Worm (Caenorhabditis elegans) whole organism, L1 larva: Measurements from ENCODE around the gene F31E9.6.
A peak's percentile ranks its signal among the peaks of the same experiment; 100 is the strongest.

Source experiments
- C34B4.2 ChIP-seq: sonication (generic microtip); optimal IDR thresholded peaks from 2 replicates; lab custom pipeline; 2017; ENCODE audit warnings: mild to moderate bottlenecking, missing genetic modification characterization, missing compliant biosample characterization
- alr-1 ChIP-seq: fragments of 200-800 bp; sonication (Bioruptor generic); optimal IDR thresholded peaks from 2 replicates; lab custom pipeline; 2018; ENCODE audit warnings: borderline replicate concordance, mild to moderate bottlenecking, missing genetic modification characterization, missing compliant biosample characterization
- aly-2 ChIP-seq: fragments of 150-350 bp; optimal IDR thresholded peaks from 2 replicates; lab custom pipeline; 2014; ENCODE audit warnings: missing biosample characterization, missing genetic modification characterization
- ceh-8 ChIP-seq: fragments of 200-800 bp; sonication (Bioruptor generic); optimal IDR thresholded peaks from 2 replicates; lab custom pipeline; 2018; ENCODE audit warnings: mild to moderate bottlenecking, missing genetic modification characterization, moderate library complexity, missing compliant biosample characterization
- ceh-82 ChIP-seq, 3 experiments: fragments of 150-350 bp in 1 of 3; sonication (generic microtip) in 2 of 3; optimal IDR thresholded peaks; 2 replicates each; lab custom pipeline; 2014 to 2017; ENCODE audit warnings: missing biosample characterization in 3 of 3, missing genetic modification characterization in 3 of 3
- ceh-88 ChIP-seq: fragments of 200-800 bp; sonication (Bioruptor generic); IDR thresholded peaks from 2 replicates; pipeline ENCODE4 v1.3.6; 2022; ENCODE audit warnings: missing genetic modification characterization, missing compliant biosample characterization
- dpl-1 ChIP-seq, 3 experiments: fragments of 150-350 bp in 2 of 3; sonication (generic microtip) in 1 of 3; optimal IDR thresholded peaks; 2 replicates each; lab custom pipeline; 2014 to 2017; ENCODE audit warnings: missing biosample characterization in 3 of 3, missing genetic modification characterization in 3 of 3, missing genetic modification reagents in 3 of 3
- dsc-1 ChIP-seq: sonication (generic microtip); optimal IDR thresholded peaks from 2 replicates; lab custom pipeline; 2016; ENCODE audit warnings: mild to moderate bottlenecking, missing genetic modification characterization, missing compliant biosample characterization
- efl-1 ChIP-seq, 4 experiments: fragments of 150-350 bp; optimal IDR thresholded peaks in 3 of 4; peaks in 1 of 4; 1 replicate in 1 of 4; 2 replicates in 3 of 4; lab custom pipeline; 2014; ENCODE audit warnings: missing biosample characterization in 2 of 4, missing genetic modification characterization in 2 of 4, missing genetic modification reagents in 2 of 4
- efl-3 ChIP-seq: fragments of 200-800 bp; sonication (Bioruptor generic); optimal IDR thresholded peaks from 2 replicates; lab custom pipeline; 2018; ENCODE audit warnings: mild to moderate bottlenecking, missing genetic modification characterization, missing compliant biosample characterization
- elt-2 ChIP-seq: sonication (generic microtip); optimal IDR thresholded peaks from 2 replicates; lab custom pipeline; 2016; ENCODE audit warnings: missing genetic modification characterization, mild to moderate bottlenecking, inconsistent platforms, missing compliant biosample characterization, missing genetic modification reagents
- elt-3 ChIP-seq, 6 experiments: fragments of 150-350 bp in 1 of 6; sonication (generic microtip); optimal IDR thresholded peaks; 2 replicates each; lab custom pipeline; 2017 to 2018; ENCODE audit warnings: missing biosample characterization in 6 of 6, missing genetic modification characterization in 6 of 6, inconsistent platforms in 1 of 6
- fos-1 ChIP-seq: fragments of 150-350 bp; optimal IDR thresholded peaks from 2 replicates; lab custom pipeline; 2014; ENCODE audit warnings: missing biosample characterization, missing genetic modification characterization
- grh-1 ChIP-seq: fragments of 200-800 bp; sonication (Bioruptor generic); IDR thresholded peaks from 2 replicates; pipeline ENCODE4 v1.3.6; 2022; ENCODE audit warnings: missing genetic modification reagents, missing genetic modification characterization, missing compliant biosample characterization
- hlh-17 ChIP-seq: fragments of 200-800 bp; sonication (Bioruptor generic); optimal IDR thresholded peaks from 2 replicates; lab custom pipeline; 2018; ENCODE audit warnings: missing genetic modification characterization, mild to moderate bottlenecking, missing compliant biosample characterization, moderate library complexity, borderline replicate concordance
- hlh-4 ChIP-seq: sonication (generic microtip); optimal IDR thresholded peaks from 2 replicates; lab custom pipeline; 2016; ENCODE audit warnings: mild to moderate bottlenecking, missing genetic modification characterization, missing compliant biosample characterization
- lin-13 ChIP-seq: fragments of 150-350 bp; optimal IDR thresholded peaks from 2 replicates; lab custom pipeline; 2014; ENCODE audit warnings: missing biosample characterization, missing genetic modification reagents, missing genetic modification characterization
- lir-3 ChIP-seq: sonication (generic microtip); optimal IDR thresholded peaks from 2 replicates; lab custom pipeline; 2016; ENCODE audit warnings: mild to moderate bottlenecking, missing genetic modification characterization, moderate library complexity, missing compliant biosample characterization; ENCODE audit not compliant: poor library complexity
- nhr-19 ChIP-seq: fragments of 200-800 bp; sonication (Bioruptor generic); conservative IDR thresholded peaks from 2 replicates; pipeline ENCODE4 v1.3.6; 2022; ENCODE audit warnings: missing genetic modification characterization, missing compliant biosample characterization
- nhr-20 ChIP-seq: sonication (generic microtip); optimal IDR thresholded peaks from 2 replicates; lab custom pipeline; 2016; ENCODE audit warnings: mild to moderate bottlenecking, missing genetic modification characterization, missing compliant biosample characterization
- nhr-28 ChIP-seq: fragments of 150-350 bp; optimal IDR thresholded peaks from 2 replicates; lab custom pipeline; 2014; ENCODE audit warnings: missing biosample characterization, missing genetic modification characterization
- nhr-84 ChIP-seq: sonication (generic microtip); optimal IDR thresholded peaks from 2 replicates; lab custom pipeline; 2017; ENCODE audit warnings: missing biosample characterization, missing genetic modification characterization
- rnt-1 ChIP-seq: sonication (generic microtip); optimal IDR thresholded peaks from 2 replicates; lab custom pipeline; 2016; ENCODE audit warnings: mild to moderate bottlenecking, missing genetic modification characterization, moderate library complexity, missing compliant biosample characterization
- snpc-4 ChIP-seq: fragments of 150-350 bp; optimal IDR thresholded peaks from 2 replicates; lab custom pipeline; 2014; ENCODE audit warnings: missing biosample characterization, missing genetic modification characterization
- snu-23 ChIP-seq: sonication (generic microtip); optimal IDR thresholded peaks from 2 replicates; lab custom pipeline; 2016; ENCODE audit warnings: missing genetic modification characterization, missing compliant biosample characterization
- sup-37 ChIP-seq: fragments of 200-800 bp; sonication (Bioruptor generic); optimal IDR thresholded peaks from 2 replicates; lab custom pipeline; 2018; ENCODE audit warnings: mild to moderate bottlenecking, missing genetic modification characterization, missing compliant biosample characterization
- unc-130 ChIP-seq: fragments of 150-350 bp; optimal IDR thresholded peaks from 2 replicates; lab custom pipeline; 2017; ENCODE audit warnings: missing biosample characterization, missing genetic modification characterization, inconsistent platforms
- unc-30 ChIP-seq: sonication (generic microtip); optimal IDR thresholded peaks from 2 replicates; lab custom pipeline; 2017; ENCODE audit warnings: missing biosample characterization, missing genetic modification characterization
- unc-86 ChIP-seq: sonication (generic microtip); optimal IDR thresholded peaks from 2 replicates; lab custom pipeline; 2016; ENCODE audit warnings: missing genetic modification characterization, missing compliant biosample characterization
- zip-4 ChIP-seq: fragments of 200-800 bp; sonication (Bioruptor generic); optimal IDR thresholded peaks from 2 replicates; lab custom pipeline; 2018; ENCODE audit warnings: mild to moderate bottlenecking, missing genetic modification characterization, moderate library complexity, missing compliant biosample characterization
- ztf-11 ChIP-seq, 2 experiments: sonication (generic microtip); optimal IDR thresholded peaks; 2 replicates each; lab custom pipeline; 2016 to 2017; ENCODE audit warnings: missing genetic modification characterization in 2 of 2, missing biosample characterization in 1 of 2, missing compliant biosample characterization in 1 of 2

Gene F31E9.6

DNA sequence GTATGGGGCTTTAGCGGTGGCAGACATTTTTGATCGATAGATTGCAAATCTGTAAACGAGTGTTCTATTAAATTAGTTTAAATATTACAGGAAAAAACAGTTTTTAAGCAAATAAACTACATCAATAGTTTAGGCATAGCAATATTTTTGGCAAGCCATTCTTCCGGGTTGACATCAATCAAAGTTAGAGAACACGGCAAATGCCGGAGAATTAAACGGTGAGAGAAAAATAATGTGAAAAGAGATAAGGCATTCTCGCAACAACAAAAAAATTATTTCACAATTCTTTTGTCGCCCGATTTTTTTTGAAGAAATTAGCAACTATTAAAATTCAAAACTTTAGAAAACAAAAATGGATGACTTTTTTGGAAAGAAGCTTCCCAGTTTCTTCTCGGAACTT lies 29.9 kb upstream of the F31E9.6 start, which contains the start of the genes fbxa-188 and fbxa-189:
Gene fbxa-188, minus strand, starts transcription at position 51 of the 400 bp plus-strand sequence.
Gene fbxa-189, plus strand, starts transcription at position 339 of the 400 bp plus-strand sequence.
- TF ChIP-seq elt-2 (tag; lab: Kevin White, UChicago) (peak; percentile 31), snu-23 (GFP tag; lab: Kevin White, UChicago) (no peak)

DNA sequence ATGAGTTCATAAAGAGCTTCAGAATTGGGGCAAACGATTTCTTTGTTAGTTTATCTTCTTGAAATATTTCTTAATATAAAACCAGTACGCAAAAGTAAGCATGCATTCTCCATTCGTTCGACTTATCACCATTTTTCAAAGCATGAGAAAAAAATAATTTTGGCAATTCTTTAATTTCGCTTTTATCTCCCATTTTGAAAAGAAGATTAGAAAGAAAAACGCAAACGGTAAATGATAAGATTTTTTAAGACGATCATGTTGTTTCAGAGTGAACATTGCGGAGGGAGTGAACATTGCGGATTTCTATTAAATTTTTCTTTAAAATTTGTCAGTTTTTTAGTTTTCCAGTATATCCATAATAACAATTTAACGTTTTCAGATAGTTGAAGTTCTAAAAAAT lies 24.4 kb upstream of the F31E9.6 start:
- TF ChIP-seq elt-2 (tag; lab: Kevin White, UChicago) (peak; percentile 56), dpl-1 (GFP tag; optimal IDR thresholded peaks at IDR 0.05; lab: Kevin White, UChicago) (no peak), grh-1 (GFP tag; lab: Robert Waterston, UW) (no peak)

DNA sequence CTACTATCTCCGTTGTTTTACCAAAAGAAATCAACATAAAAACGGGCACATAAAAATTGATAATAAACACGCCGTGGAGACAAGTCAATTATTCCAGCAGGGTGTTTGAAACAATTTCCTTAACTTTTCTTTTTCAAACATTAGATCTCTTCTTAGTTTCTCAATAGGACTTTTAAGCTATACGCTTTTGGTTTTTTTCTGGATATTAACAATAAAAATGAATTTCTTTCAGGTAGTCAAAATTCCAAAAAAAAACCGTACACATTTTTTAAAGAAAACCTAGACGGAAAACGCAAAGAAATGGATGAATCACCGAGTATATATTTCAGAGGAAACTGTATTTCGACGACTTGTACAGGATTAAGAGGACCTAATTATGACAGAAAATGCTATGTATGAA lies 16.4 kb upstream of the F31E9.6 start, which contains the start of gene fbxa-185:
Gene fbxa-185, plus strand, starts transcription at position 301 of the 400 bp plus-strand sequence.
- TF ChIP-seq ztf-11 (tag; optimal IDR thresholded peaks at IDR 0.05; lab: Kevin White, UChicago) (no peak), unc-30 (no peak), aly-2 (tag; lab: Kevin White, UChicago) (no peak), nhr-19 (GFP tag; lab: Robert Waterston, UW) (no peak), snpc-4 (no peak), fos-1 (tag; lab: Kevin White, UChicago) (no peak), unc-86 (tag; lab: Kevin White, UChicago) (no peak), sup-37 (GFP tag; lab: Kevin White, UChicago) (no peak), zip-4 (GFP tag; lab: Kevin White, UChicago) (no peak), alr-1 (tag; lab: Kevin White, UChicago) (no peak), hlh-4 (tag; lab: Kevin White, UChicago) (no peak)

DNA sequence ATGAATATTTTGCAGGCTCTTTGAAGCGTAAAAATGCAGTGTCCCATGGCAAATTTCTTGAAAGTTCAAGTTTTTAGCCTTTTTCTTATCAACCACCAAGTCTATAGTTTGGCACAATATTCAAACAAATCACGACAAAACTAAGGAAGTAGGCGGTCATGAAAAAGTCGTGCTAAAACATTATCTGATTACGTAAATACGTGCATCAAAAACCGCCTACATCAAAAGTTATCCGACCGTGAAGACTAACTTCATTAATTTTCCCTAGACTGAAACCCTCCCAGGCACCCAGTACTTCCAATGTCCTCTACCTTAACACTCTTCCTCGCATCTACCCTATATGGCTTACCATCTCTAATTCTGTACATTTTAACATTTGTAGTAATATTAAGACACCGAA lies 13.5 kb upstream of the F31E9.6 start, which contains the start of gene srg-44:
Gene srg-44, plus strand, starts transcription at position 301 of the 400 bp plus-strand sequence.
- TF ChIP-seq nhr-28 (tag; lab: Kevin White, UChicago) (no peak), unc-86 (tag; lab: Kevin White, UChicago) (no peak), nhr-20 (tag; lab: Kevin White, UChicago) (no peak), efl-3 (no peak), alr-1 (tag; lab: Kevin White, UChicago) (no peak), hlh-17 (GFP tag; lab: Kevin White, UChicago) (no peak), unc-130 (tag; lab: Kevin White, UChicago) (no peak)

DNA sequence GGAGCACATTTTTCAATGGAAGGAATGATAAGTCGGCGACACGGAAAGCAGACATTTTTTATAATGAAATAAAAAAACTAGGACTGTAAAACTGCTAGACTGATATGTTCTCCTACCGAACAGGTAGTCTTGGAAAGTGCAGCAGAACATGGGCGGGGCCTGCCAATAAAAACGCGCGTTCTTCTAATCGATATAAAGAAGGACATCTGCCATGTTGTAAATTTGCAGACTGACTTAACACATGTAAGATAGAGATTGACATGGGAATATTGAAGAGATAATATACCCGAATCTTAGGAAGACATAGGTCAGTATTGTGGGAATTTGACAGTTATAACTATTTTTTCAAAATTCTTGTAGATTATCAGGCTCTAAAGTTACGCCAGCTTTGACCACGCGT lies 12.9 kb upstream of the F31E9.6 start, which contains the start of gene sdz-16:
Gene sdz-16, minus strand, starts transcription at position 101 of the 400 bp plus-strand sequence.
- no peak for TF ChIP-seq lir-3 (tag; lab: Kevin White, UChicago)
- no peak for TF ChIP-seq nhr-84 (tag; lab: Kevin White, UChicago)
- no peak for TF ChIP-seq efl-3
- no peak for TF ChIP-seq ceh-88 (GFP tag; lab: Robert Waterston, UW)
- TF ChIP-seq ceh-82 (tag; optimal IDR thresholded peaks at IDR 0.05; lab: Kevin White, UChicago), result no peak
- TF ChIP-seq rnt-1 (tag; lab: Kevin White, UChicago), result no peak
- no peak for TF ChIP-seq efl-1 (optimal IDR thresholded peaks at IDR 0.05; lab: Kevin White, UChicago)
- no peak for TF ChIP-seq efl-1 (GFP tag; optimal IDR thresholded peaks at IDR 0.05 in 1 of 2; lab: Kevin White, UChicago)
- no peak for TF ChIP-seq nhr-20 (tag; lab: Kevin White, UChicago)
- TF ChIP-seq C34B4.2 (tag; lab: Kevin White, UChicago), result no peak
- no peak for TF ChIP-seq dsc-1
- no peak for TF ChIP-seq lin-13 (GFP tag; lab: Kevin White, UChicago)
- no peak for TF ChIP-seq ceh-8

DNA sequence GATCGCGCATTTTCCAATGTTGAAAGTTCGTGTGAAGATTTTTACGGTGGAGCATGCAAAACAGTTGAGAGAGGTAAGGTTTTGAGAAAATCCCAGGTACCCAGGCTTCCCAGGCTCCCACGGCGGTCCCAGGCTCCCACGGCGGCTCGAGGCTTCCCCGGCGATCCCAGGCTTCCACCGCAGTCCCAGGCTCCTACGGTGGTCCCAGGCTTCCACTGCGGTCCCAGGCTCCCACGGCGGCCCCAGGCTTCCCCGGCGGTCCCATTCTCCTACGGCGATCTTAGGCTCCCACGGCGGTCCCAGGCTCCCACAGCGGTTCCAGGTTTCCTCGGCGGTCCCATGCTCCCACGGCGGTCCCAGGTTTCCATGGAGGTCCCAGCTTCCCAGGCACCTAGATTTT lies 8.9 kb upstream of the F31E9.6 start:
- TF ChIP-seq ceh-8 (peak; percentile 47), elt-3 (tag; optimal IDR thresholded peaks at IDR 0.05; lab: Kevin White, UChicago) (no peak)
